Worm (Caenorhabditis elegans): ENCODE measurements around the gene vps-16.

- no peak for TF ChIP-seq nhr-76 (tag; optimal IDR thresholded peaks at IDR 0.05)
- peak; percentile 78 to 83 (median 78) for TF ChIP-seq dpl-1 (GFP tag; optimal IDR thresholded peaks at IDR 0.05)
- peak; percentile 69 for TF ChIP-seq pax-3 (tag; optimal IDR thresholded peaks at IDR 0.05)
Observed at ce11 chrIII:6464113-6464571, 31.1 kb downstream of the vps-16 start.
